In genomic region chr2L:1094724-1095123, dm6 we compare ENCODE assay signal across 1 fruit fly cellular context.
A peak's percentile ranks its signal among the peaks of the same experiment; 100 is the strongest.
TF ChIP-seq lines count a peak whose summit lies in the region.

No protein-coding gene starts in this region.

TF ChIP-seq in whole organism, embryonic, 481 proteins besides CTCF, POLR2A, EP300 and RAD21 (continued from another document and continues in another):
- TF ChIP-seq wdn (GFP tag; IDR thresholded peaks at IDR 0.05; lab: Robert Waterston, UW) (no peak), Lhr (GFP tag; optimal IDR thresholded peaks at IDR 0.05; lab: Kevin White, UChicago) (no peak), HmgZ (tag; optimal IDR thresholded peaks at IDR 0.05; lab: Kevin White, UChicago) (no peak), cas (GFP tag; IDR thresholded peaks at IDR 0.05; lab: Robert Waterston, UW) (no peak), Abd-B (GFP tag; optimal IDR thresholded peaks at IDR 0.05; lab: Kevin White, UChicago) (no peak), Mrtf (GFP tag; IDR thresholded peaks at IDR 0.05; lab: Robert Waterston, UW) (no peak), CG4328 (GFP tag; optimal IDR thresholded peaks at IDR 0.05; lab: Kevin White, UChicago) (peak; percentile 28), CG18599 (GFP tag; optimal IDR thresholded peaks at IDR 0.05; lab: Kevin White, UChicago) (peak; percentile 37), CG13123 (GFP tag; optimal IDR thresholded peaks at IDR 0.05; lab: Kevin White, UChicago) (no peak), eve (GFP tag; optimal IDR thresholded peaks at IDR 0.05; lab: Kevin White, UChicago) (no peak), CG8359 (GFP tag; optimal IDR thresholded peaks at IDR 0.05; lab: Kevin White, UChicago; ENCODE audit: borderline replicate concordance) (peak; percentile 33), CG31388 (GFP tag; optimal IDR thresholded peaks at IDR 0.05; lab: Kevin White, UChicago) (no peak), CG7928 (GFP tag; optimal IDR thresholded peaks at IDR 0.05; lab: Kevin White, UChicago) (no peak), CG8281 (tag; optimal IDR thresholded peaks at IDR 0.05; lab: Kevin White, UChicago) (no peak), CG33557 (GFP tag; optimal IDR thresholded peaks at IDR 0.05; lab: Kevin White, UChicago) (no peak), lov (optimal IDR thresholded peaks at IDR 0.05; lab: Kevin White, UChicago) (no peak), lov (GFP tag; IDR thresholded peaks at IDR 0.05; lab: Robert Waterston, UW) (no peak), stwl (tag; optimal IDR thresholded peaks at IDR 0.05; lab: Kevin White, UChicago) (no peak), jumu (GFP tag; optimal IDR thresholded peaks at IDR 0.05; lab: Kevin White, UChicago) (no peak), Hr39 (optimal IDR thresholded peaks at IDR 0.05; lab: Kevin White, UChicago) (no peak), CG32772 (GFP tag; IDR thresholded peaks at IDR 0.05; lab: Robert Waterston, UW) (no peak), CG17568 (GFP tag; optimal IDR thresholded peaks at IDR 0.05; lab: Kevin White, UChicago) (no peak), Hmx (GFP tag; optimal IDR thresholded peaks at IDR 0.05; lab: Kevin White, UChicago) (no peak), CG1603 (tag; optimal IDR thresholded peaks at IDR 0.05; lab: Kevin White, UChicago) (peak; percentile 55), luna (GFP tag; optimal IDR thresholded peaks at IDR 0.05; lab: Kevin White, UChicago) (no peak), ab (GFP tag; optimal IDR thresholded peaks at IDR 0.05; lab: Kevin White, UChicago) (no peak), Usf (GFP tag; optimal IDR thresholded peaks at IDR 0.05; lab: Kevin White, UChicago) (no peak), dm (GFP tag; optimal IDR thresholded peaks at IDR 0.05; lab: Kevin White, UChicago) (no peak), CG9727 (GFP tag; optimal IDR thresholded peaks at IDR 0.05; lab: Kevin White, UChicago) (peak; percentile 16), inv (GFP tag; IDR thresholded peaks at IDR 0.05; lab: Robert Waterston, UW; ENCODE audit: partially characterized antibody) (no peak), trh (GFP tag; optimal IDR thresholded peaks at IDR 0.05; lab: Kevin White, UChicago) (peak; percentile 6), Hey (tag; optimal IDR thresholded peaks at IDR 0.05; lab: Kevin White, UChicago) (peak; percentile 17), Taf1 (GFP tag; IDR thresholded peaks at IDR 0.05; lab: Robert Waterston, UW) (no peak), ap (GFP tag; IDR thresholded peaks at IDR 0.05; lab: Robert Waterston, UW) (no peak), cg (GFP tag; optimal IDR thresholded peaks at IDR 0.05; lab: Kevin White, UChicago) (no peak), lbe (GFP tag; optimal IDR thresholded peaks at IDR 0.05; lab: Kevin White, UChicago) (no peak), pros (GFP tag; optimal IDR thresholded peaks at IDR 0.05; lab: Kevin White, UChicago) (no peak), sisA (GFP tag; IDR thresholded peaks at IDR 0.05; lab: Robert Waterston, UW) (no peak), ham (GFP tag; IDR thresholded peaks at IDR 0.05; lab: Robert Waterston, UW) (no peak), CG7271 (tag; optimal IDR thresholded peaks at IDR 0.05; lab: Kevin White, UChicago) (no peak), CG7556 (GFP tag; optimal IDR thresholded peaks at IDR 0.05; lab: Kevin White, UChicago) (no peak), CG3847 (GFP tag; IDR thresholded peaks at IDR 0.05; lab: Robert Waterston, UW) (0 out of 2 replicates have a peak, but pooled peaks have one; percentile 24), CG8388 (GFP tag; optimal IDR thresholded peaks at IDR 0.05; lab: Kevin White, UChicago) (no peak), Blimp-1 (GFP tag; optimal IDR thresholded peaks at IDR 0.05; lab: Kevin White, UChicago) (peak; percentile 50), CG13424 (tag; optimal IDR thresholded peaks at IDR 0.05; lab: Kevin White, UChicago) (peak; percentile 20), CG11085 (GFP tag; IDR thresholded peaks at IDR 0.05; lab: Robert Waterston, UW) (no peak), Aef1 (GFP tag; IDR thresholded peaks at IDR 0.05; lab: Robert Waterston, UW) (no peak), CG17361 (GFP tag; IDR thresholded peaks at IDR 0.05; lab: Robert Waterston, UW) (0 out of 3 replicates have a peak, but pooled peaks have one; percentile 11), p53 (GFP tag; optimal IDR thresholded peaks at IDR 0.05; lab: Kevin White, UChicago) (no peak), bigmax (GFP tag; optimal IDR thresholded peaks at IDR 0.05; lab: Kevin White, UChicago) (no peak), PHDP (tag; optimal IDR thresholded peaks at IDR 0.05; lab: Kevin White, UChicago) (peak; percentile 62), insv (GFP tag; optimal IDR thresholded peaks at IDR 0.05; lab: Kevin White, UChicago) (no peak), cwo (GFP tag; optimal IDR thresholded peaks at IDR 0.05; lab: Kevin White, UChicago) (peak; percentile 40), CG17912 (GFP tag; optimal IDR thresholded peaks at IDR 0.05; lab: Kevin White, UChicago) (peak; percentile 47), CG1647 (GFP tag; optimal IDR thresholded peaks at IDR 0.05; lab: Kevin White, UChicago) (no peak), bowl (GFP tag; IDR thresholded peaks at IDR 0.05; lab: Robert Waterston, UW) (no peak), nerfin-2 (GFP tag; IDR thresholded peaks at IDR 0.05; lab: Robert Waterston, UW; ENCODE audit: partially characterized antibody) (no peak), Jarid2 (GFP tag; optimal IDR thresholded peaks at IDR 0.05; lab: Kevin White, UChicago) (no peak), CG34376 (GFP tag; optimal IDR thresholded peaks at IDR 0.05; lab: Kevin White, UChicago) (no peak), CG6854 (GFP tag; optimal IDR thresholded peaks at IDR 0.05; lab: Kevin White, UChicago) (peak; percentile 22), gsb-n (tag; optimal IDR thresholded peaks at IDR 0.05; lab: Kevin White, UChicago) (no peak), CG13894 (tag; optimal IDR thresholded peaks at IDR 0.05; lab: Kevin White, UChicago) (no peak), seq (GFP tag; IDR thresholded peaks at IDR 0.05; lab: Robert Waterston, UW) (no peak), Lim3 (GFP tag; IDR thresholded peaks at IDR 0.05; lab: Robert Waterston, UW) (no peak), CG17328 (GFP tag; IDR thresholded peaks at IDR 0.05; lab: Robert Waterston, UW) (no peak), CG6175 (GFP tag; IDR thresholded peaks at IDR 0.05; lab: Robert Waterston, UW) (no peak), CG4820 (GFP tag; optimal IDR thresholded peaks at IDR 0.05; lab: Kevin White, UChicago) (no peak), CG8478 (optimal IDR thresholded peaks at IDR 0.05; lab: Kevin White, UChicago) (no peak), Ets65A (GFP tag; lab: Kevin White, UChicago) (no peak), mld (GFP tag; IDR thresholded peaks at IDR 0.05; lab: Robert Waterston, UW; ENCODE audit: partially characterized antibody) (no peak), MBD-R2 (GFP tag; IDR thresholded peaks at IDR 0.05; lab: Robert Waterston, UW) (no peak; the same call in 1 of the 2 replicates), hth (optimal IDR thresholded peaks at IDR 0.05; lab: Kevin White, UChicago) (no peak), trem (tag; optimal IDR thresholded peaks at IDR 0.05; lab: Kevin White, UChicago) (no peak), CG8924 (tag; optimal IDR thresholded peaks at IDR 0.05; lab: Kevin White, UChicago) (peak; percentile 27), CG6683 (GFP tag; optimal IDR thresholded peaks at IDR 0.05; lab: Kevin White, UChicago) (peak; percentile 25), kah (GFP tag; optimal IDR thresholded peaks at IDR 0.05; lab: Kevin White, UChicago) (no peak), Fer1 (GFP tag; optimal IDR thresholded peaks at IDR 0.05; lab: Kevin White, UChicago) (peak; percentile 54), tx (GFP tag; optimal IDR thresholded peaks at IDR 0.05; lab: Kevin White, UChicago) (no peak), dan (GFP tag; IDR thresholded peaks at IDR 0.05; lab: Robert Waterston, UW) (no peak), tgo (GFP tag; IDR thresholded peaks at IDR 0.05; lab: Robert Waterston, UW) (no peak), jigr1 (GFP tag; IDR thresholded peaks at IDR 0.05; lab: Robert Waterston, UW) (no peak), Med (GFP tag; lab: Kevin White, UChicago) (peak; percentile 68), her (GFP tag; optimal IDR thresholded peaks at IDR 0.05; lab: Kevin White, UChicago) (no peak), CG3726 (GFP tag; IDR thresholded peaks at IDR 0.05; lab: Robert Waterston, UW) (0 out of 3 replicates have a peak, but pooled peaks have one; percentile 31), ssp (GFP tag; IDR thresholded peaks at IDR 0.05; lab: Robert Waterston, UW) (no peak), Gug (GFP tag; IDR thresholded peaks at IDR 0.05; lab: Robert Waterston, UW) (no peak), CG10979 (tag; optimal IDR thresholded peaks at IDR 0.05; lab: Kevin White, UChicago) (no peak), B-H1 (GFP tag; IDR thresholded peaks at IDR 0.05; lab: Robert Waterston, UW) (no peak), Sry-δ (GFP tag; optimal IDR thresholded peaks at IDR 0.05; lab: Kevin White, UChicago) (no peak), yki (optimal IDR thresholded peaks at IDR 0.05; lab: Kevin White, UChicago) (no peak), CG1024 (GFP tag; IDR thresholded peaks at IDR 0.05; lab: Robert Waterston, UW) (peak; percentile 32; the same call in 1 of the 2 replicates), sc (optimal IDR thresholded peaks at IDR 0.05; lab: Kevin White, UChicago) (no peak), sc (GFP tag; optimal IDR thresholded peaks at IDR 0.05; lab: Kevin White, UChicago) (peak; percentile 50), pita (GFP tag; optimal IDR thresholded peaks at IDR 0.05; lab: Kevin White, UChicago) (no peak), Rfx (GFP tag; IDR thresholded peaks at IDR 0.05; lab: Robert Waterston, UW) (0 out of 2 replicates have a peak, but pooled peaks have one; percentile 16), jing (GFP tag; optimal IDR thresholded peaks at IDR 0.05; lab: Kevin White, UChicago) (no peak), tll (GFP tag; optimal IDR thresholded peaks at IDR 0.05; lab: Kevin White, UChicago) (no peak), Stat92E (GFP tag; optimal IDR thresholded peaks at IDR 0.05; lab: Kevin White, UChicago) (no peak), CG11247 (GFP tag; IDR thresholded peaks at IDR 0.05; lab: Robert Waterston, UW) (no peak), CG9797 (GFP tag; optimal IDR thresholded peaks at IDR 0.05; lab: Kevin White, UChicago) (no peak), salm (tag; optimal IDR thresholded peaks at IDR 0.05; lab: Kevin White, UChicago) (peak; percentile 46), Kr (GFP tag; optimal IDR thresholded peaks at IDR 0.05; lab: Kevin White, UChicago) (no peak), Bgb (GFP tag; IDR thresholded peaks at IDR 0.05; lab: Robert Waterston, UW; ENCODE audit: partially characterized antibody) (no peak), CG15514 (GFP tag; optimal IDR thresholded peaks at IDR 0.05; lab: Kevin White, UChicago) (peak; percentile 19), caup (GFP tag; optimal IDR thresholded peaks at IDR 0.05; lab: Kevin White, UChicago; ENCODE audit: severe bottlenecking) (peak; percentile 43), HLH54F (GFP tag; optimal IDR thresholded peaks at IDR 0.05; lab: Kevin White, UChicago) (no peak), mirr (GFP tag; optimal IDR thresholded peaks at IDR 0.05; lab: Kevin White, UChicago) (no peak), Dll (GFP tag; IDR thresholded peaks at IDR 0.05; lab: Robert Waterston, UW; ENCODE audit: partially characterized antibody) (no peak), H2.0 (GFP tag; IDR thresholded peaks at IDR 0.05; lab: Robert Waterston, UW) (no peak), en (GFP tag; optimal IDR thresholded peaks at IDR 0.05; lab: Kevin White, UChicago) (no peak), kni (GFP tag; optimal IDR thresholded peaks at IDR 0.05; lab: Kevin White, UChicago) (peak; percentile 3), sim (GFP tag; IDR thresholded peaks at IDR 0.05; lab: Robert Waterston, UW) (no peak), Sry-β (GFP tag; optimal IDR thresholded peaks at IDR 0.05; lab: Kevin White, UChicago) (no peak), CG2199 (GFP tag; IDR thresholded peaks at IDR 0.05; lab: Robert Waterston, UW) (no peak), HmgD (GFP tag; optimal IDR thresholded peaks at IDR 0.05; lab: Kevin White, UChicago) (no peak), toy (GFP tag; IDR thresholded peaks at IDR 0.05; lab: Robert Waterston, UW) (no peak), wor (GFP tag; IDR thresholded peaks at IDR 0.05; lab: Robert Waterston, UW) (no peak), CG5953 (GFP tag; IDR thresholded peaks at IDR 0.05; lab: Robert Waterston, UW) (peak; percentile 60; the same call in 1 of the 2 replicates), CG14710 (tag; optimal IDR thresholded peaks at IDR 0.05; lab: Kevin White, UChicago) (no peak), corto (GFP tag; optimal IDR thresholded peaks at IDR 0.05; lab: Kevin White, UChicago) (no peak), exex (tag; optimal IDR thresholded peaks at IDR 0.05; lab: Kevin White, UChicago) (peak; percentile 7), CG14860 (GFP tag; IDR thresholded peaks at IDR 0.05; lab: Robert Waterston, UW; ENCODE audit: partially characterized antibody) (no peak), CkIIα-i1 (GFP tag; IDR thresholded peaks at IDR 0.05; lab: Robert Waterston, UW) (no peak), gcm2 (GFP tag; optimal IDR thresholded peaks at IDR 0.05; lab: Kevin White, UChicago) (no peak), Adf1 (GFP tag; IDR thresholded peaks at IDR 0.05; lab: Robert Waterston, UW) (no peak), CG10209 (GFP tag; optimal IDR thresholded peaks at IDR 0.05; lab: Kevin White, UChicago) (peak; percentile 48), zen2 (GFP tag; IDR thresholded peaks at IDR 0.05; lab: Robert Waterston, UW; ENCODE audit: partially characterized antibody) (no peak), CG6654 (GFP tag; optimal IDR thresholded peaks at IDR 0.05; lab: Kevin White, UChicago) (no peak), pan (optimal IDR thresholded peaks at IDR 0.05; lab: Kevin White, UChicago) (no peak), pan (GFP tag; optimal IDR thresholded peaks at IDR 0.05 in 1 of 2, IDR thresholded peaks at IDR 0.05 in 1 of 2) (peak in 1 of 2 experiments; percentile 44), CG11093 (GFP tag; IDR thresholded peaks at IDR 0.05; lab: Robert Waterston, UW) (0 out of 3 replicates have a peak, but pooled peaks have one; percentile 23), CG3281 (GFP tag; optimal IDR thresholded peaks at IDR 0.05; lab: Kevin White, UChicago) (peak; percentile 43), zf30C (GFP tag; optimal IDR thresholded peaks at IDR 0.05; lab: Kevin White, UChicago) (no peak), peb (GFP tag; IDR thresholded peaks at IDR 0.05; lab: Robert Waterston, UW) (no peak), Fer2 (tag; optimal IDR thresholded peaks at IDR 0.05; lab: Kevin White, UChicago) (no peak), Bdp1 (GFP tag; optimal IDR thresholded peaks at IDR 0.05; lab: Kevin White, UChicago) (no peak), sug (tag; optimal IDR thresholded peaks at IDR 0.05; lab: Kevin White, UChicago) (peak; percentile 33), z (GFP tag; IDR thresholded peaks at IDR 0.05; lab: Robert Waterston, UW) (no peak)
